Fruit fly (Drosophila melanogaster) whole organism, pupa: ENCODE measurements around the gene Vm26Ab.
A peak's percentile ranks its signal among the peaks of the same experiment; 100 is the strongest.

Source experiments
- CG12605 ChIP-seq: fragments of 200-800 bp; sonication (Bioruptor generic); IDR thresholded peaks from 2 replicates; pipeline ENCODE4 v1.3.6; 2022; ENCODE audit warnings: missing biosample characterization, missing genetic modification characterization
- CG14655 ChIP-seq: fragments of 200-800 bp; sonication (Bioruptor generic); optimal IDR thresholded peaks from 3 replicates; lab custom pipeline; 2017; ENCODE audit warnings: mild to moderate bottlenecking, missing biosample characterization, missing genetic modification reagents, missing genetic modification characterization
- CG8159 ChIP-seq: fragments of 200-800 bp; sonication (Bioruptor generic); optimal IDR thresholded peaks from 3 replicates; lab custom pipeline; 2018; ENCODE audit warnings: missing biosample characterization, mild to moderate bottlenecking, missing genetic modification characterization, moderate library complexity
- Ets98B ChIP-seq: fragments of 200-800 bp; sonication (Bioruptor generic); IDR thresholded peaks from 2 replicates; pipeline ENCODE4 v1.3.6; 2022; ENCODE audit warnings: missing biosample characterization, missing genetic modification characterization
- fd96Ca ChIP-seq: fragments of 200-800 bp; sonication (Bioruptor generic); IDR thresholded peaks from 3 replicates; pipeline ENCODE4 v1.3.6; 2022; ENCODE audit warnings: missing biosample characterization, missing genetic modification characterization

Vm26Ab gene

DNA sequence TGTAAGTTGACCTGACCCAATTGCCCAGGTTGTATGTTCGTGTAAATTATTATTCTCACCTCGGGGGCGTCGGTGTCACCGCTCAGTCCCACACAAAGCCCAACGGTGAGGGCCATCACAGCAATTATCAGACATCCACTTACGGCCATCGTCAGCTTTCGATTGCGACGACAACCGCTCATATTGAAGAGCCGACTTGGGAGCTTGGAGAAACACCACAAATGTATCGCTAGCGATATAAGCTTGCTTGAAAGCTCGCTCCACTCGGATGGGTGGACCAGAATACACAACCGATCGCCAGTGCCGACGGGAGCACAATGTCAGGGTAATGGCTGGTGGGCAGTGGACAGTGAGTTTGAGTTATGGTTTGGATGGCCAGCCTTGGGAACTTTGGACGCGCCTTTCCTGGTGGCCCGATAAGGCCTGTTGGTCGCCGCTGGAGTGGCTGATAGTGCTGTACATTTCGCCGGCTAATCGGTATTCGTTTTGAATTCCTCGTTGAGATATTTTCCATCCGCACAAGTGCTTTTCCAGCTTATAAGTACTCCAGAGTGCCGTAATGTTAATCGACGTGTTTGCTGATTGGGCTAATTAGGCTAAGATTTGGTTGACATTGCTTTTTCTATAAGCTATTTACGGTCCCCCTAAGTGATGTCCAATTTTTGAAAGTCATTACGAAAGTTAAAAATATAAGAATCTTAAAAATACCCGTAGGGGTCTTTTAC, 49.9 kb downstream of the Vm26Ab start, which contains the start of gene Gal:
Gene Gal, minus strand, starts transcription at position 320 of the 725 bp plus-strand sequence.
- TF ChIP-seq fd96Ca (GFP tag; lab: Robert Waterston, UW) (0 out of 3 replicates have a peak, but pooled peaks have one; percentile 31), Ets98B (GFP tag; lab: Robert Waterston, UW) (peak; percentile 9; the same call in 1 of the 2 replicates), CG8159 (tag; lab: Kevin White, UChicago) (peak; percentile 64), CG12605 (GFP tag; lab: Robert Waterston, UW) (no peak), CG14655 (no peak)
